Fruit fly (Drosophila melanogaster) whole organism, embryonic: ENCODE measurements around the gene wapl.

ENCODE experiments used
- Ada2b ChIP-seq: fragments of 200-800 bp; sonication (Bioruptor generic); IDR thresholded peaks from 2 replicates; pipeline ENCODE4 v1.3.6; 2022; ENCODE audit warnings: missing biosample characterization, missing genetic modification characterization
- Awh ChIP-seq: fragments of 200-800 bp; sonication (Bioruptor generic); IDR thresholded peaks from 2 replicates; pipeline ENCODE4, ENCODE4 v1.3.6; 2022; ENCODE audit warnings: missing biosample characterization, missing genetic modification characterization
- CG10321 ChIP-seq: fragments of 200-800 bp; sonication (Bioruptor generic); IDR thresholded peaks from 2 replicates; pipeline ENCODE4 v1.3.6; 2022; ENCODE audit warnings: missing biosample characterization, missing genetic modification characterization
- CG10462 ChIP-seq: fragments of 200-800 bp; sonication (Bioruptor generic); optimal IDR thresholded peaks from 2 replicates; lab custom pipeline; 2016; ENCODE audit warnings: missing biosample characterization, missing genetic modification characterization
- CG11085 ChIP-seq: fragments of 200-800 bp; sonication (Bioruptor generic); IDR thresholded peaks from 2 replicates; pipeline ENCODE4 v1.3.6; 2022; ENCODE audit warnings: missing biosample characterization, missing genetic modification characterization
- CG11695 ChIP-seq: fragments of 200-800 bp; sonication (Bioruptor generic); IDR thresholded peaks from 3 replicates; pipeline ENCODE4 v1.3.6; 2022; ENCODE audit warnings: missing biosample characterization, missing genetic modification characterization
- CG12299 ChIP-seq: fragments of 200-800 bp; sonication (Bioruptor generic); optimal IDR thresholded peaks from 2 replicates; lab custom pipeline; 2018; ENCODE audit warnings: missing biosample characterization, mild to moderate bottlenecking, missing genetic modification characterization
- CG12744 ChIP-seq: fragments of 200-800 bp; sonication (Bioruptor generic); optimal IDR thresholded peaks from 2 replicates; lab custom pipeline; 2016; ENCODE audit warnings: missing biosample characterization, missing genetic modification characterization
- CG16779 ChIP-seq: fragments of 200-800 bp; sonication (Bioruptor generic); IDR thresholded peaks from 2 replicates; pipeline ENCODE4 v1.3.6; 2022; ENCODE audit warnings: missing biosample characterization, missing genetic modification characterization
- CG17328 ChIP-seq: fragments of 200-800 bp; sonication (Bioruptor generic); IDR thresholded peaks from 2 replicates; pipeline ENCODE4 v1.3.6; 2022; ENCODE audit warnings: missing biosample characterization, missing genetic modification characterization
- CG17361 ChIP-seq: fragments of 200-800 bp; sonication (Bioruptor generic); IDR thresholded peaks from 3 replicates; pipeline ENCODE4 v1.3.6; 2022; ENCODE audit warnings: missing biosample characterization, missing genetic modification characterization
- CG2202 ChIP-seq: fragments of 200-800 bp; sonication (Bioruptor generic); optimal IDR thresholded peaks from 2 replicates; lab custom pipeline; 2018; ENCODE audit warnings: missing biosample characterization, mild to moderate bottlenecking, missing genetic modification characterization
- CG3281 ChIP-seq: fragments of 200-800 bp; sonication (Bioruptor generic); optimal IDR thresholded peaks from 3 replicates; lab custom pipeline; 2017; ENCODE audit warnings: missing biosample characterization, mild to moderate bottlenecking, missing genetic modification characterization
- CG33213 ChIP-seq: fragments of 200-800 bp; sonication (Bioruptor generic); optimal IDR thresholded peaks from 3 replicates; lab custom pipeline; 2016; ENCODE audit warnings: missing biosample characterization, missing genetic modification characterization
- CG6654 ChIP-seq: fragments of 200-800 bp; sonication (Bioruptor generic); optimal IDR thresholded peaks from 2 replicates; lab custom pipeline; 2017; ENCODE audit warnings: missing biosample characterization, mild to moderate bottlenecking, missing genetic modification characterization
- CG6683 ChIP-seq: fragments of 200-800 bp; sonication (Bioruptor generic); optimal IDR thresholded peaks from 2 replicates; lab custom pipeline; 2017; ENCODE audit warnings: missing biosample characterization, mild to moderate bottlenecking, missing genetic modification characterization, missing genetic modification reagents
- CG6689 ChIP-seq: fragments of 200-800 bp; sonication (Bioruptor generic); IDR thresholded peaks from 2 replicates; pipeline ENCODE4 v1.3.6; 2022; ENCODE audit warnings: missing biosample characterization, missing genetic modification characterization
- CG6854 ChIP-seq: fragments of 200-800 bp; sonication (Bioruptor generic); optimal IDR thresholded peaks from 3 replicates; lab custom pipeline; 2017; ENCODE audit warnings: missing biosample characterization, mild to moderate bottlenecking, missing genetic modification characterization
- CG7271 ChIP-seq: fragments of 200-800 bp; sonication (Bioruptor generic); optimal IDR thresholded peaks from 2 replicates; lab custom pipeline; 2018; ENCODE audit warnings: missing biosample characterization, mild to moderate bottlenecking, missing genetic modification characterization, moderate library complexity
- CG8281 ChIP-seq: fragments of 200-800 bp; sonication (Bioruptor generic); optimal IDR thresholded peaks from 2 replicates; lab custom pipeline; 2018; ENCODE audit warnings: missing biosample characterization, mild to moderate bottlenecking, missing genetic modification characterization, moderate library complexity
- Dp ChIP-seq: fragments of 200-800 bp; sonication (Bioruptor generic); optimal IDR thresholded peaks from 2 replicates; lab custom pipeline; 2018; ENCODE audit warnings: missing biosample characterization, mild to moderate bottlenecking, missing genetic modification characterization, moderate library complexity
- Fer3 ChIP-seq: fragments of 200-800 bp; sonication (Bioruptor generic); optimal IDR thresholded peaks from 2 replicates; lab custom pipeline; 2018; ENCODE audit warnings: missing biosample characterization, mild to moderate bottlenecking, missing genetic modification characterization, moderate library complexity
- Hey ChIP-seq: fragments of 200-800 bp; sonication (Bioruptor generic); optimal IDR thresholded peaks from 3 replicates; lab custom pipeline; 2018; ENCODE audit warnings: missing biosample characterization, mild to moderate bottlenecking, missing genetic modification characterization
- Hmx ChIP-seq: fragments of 200-800 bp; sonication (Bioruptor generic); optimal IDR thresholded peaks from 2 replicates; lab custom pipeline; 2016; ENCODE audit warnings: missing biosample characterization, missing genetic modification characterization
- MBD-R2 ChIP-seq: fragments of 200-800 bp; sonication (Bioruptor generic); IDR thresholded peaks from 2 replicates; pipeline ENCODE4 v1.3.6; 2022; ENCODE audit warnings: missing biosample characterization, missing genetic modification characterization
- Mes4 ChIP-seq: fragments of 200-800 bp; sonication (Bioruptor generic); optimal IDR thresholded peaks from 2 replicates; lab custom pipeline; 2016; ENCODE audit warnings: missing biosample characterization, missing genetic modification characterization
- NC2β ChIP-seq: fragments of 200-800 bp; sonication (Bioruptor generic); optimal IDR thresholded peaks from 2 replicates; lab custom pipeline; 2016; ENCODE audit warnings: missing biosample characterization, missing genetic modification characterization
- Oli ChIP-seq: fragments of 200-800 bp; sonication (Bioruptor generic); optimal IDR thresholded peaks from 2 replicates; lab custom pipeline; 2018; ENCODE audit warnings: missing biosample characterization, mild to moderate bottlenecking, missing genetic modification characterization, moderate library complexity
- Rx ChIP-seq: fragments of 200-800 bp; sonication (Bioruptor generic); IDR thresholded peaks from 2 replicates; pipeline ENCODE4 v1.3.6; 2022; ENCODE audit warnings: missing biosample characterization, missing genetic modification characterization
- Sry-β ChIP-seq: fragments of 200-800 bp; sonication (Bioruptor generic); optimal IDR thresholded peaks from 2 replicates; lab custom pipeline; 2018; ENCODE audit warnings: missing biosample characterization, mild to moderate bottlenecking, missing genetic modification characterization, moderate library complexity
- Vsx1 ChIP-seq: fragments of 200-800 bp; sonication (Bioruptor generic); optimal IDR thresholded peaks from 2 replicates; lab custom pipeline; 2017; ENCODE audit warnings: missing biosample characterization, mild to moderate bottlenecking, missing genetic modification characterization, missing genetic modification reagents
- ab ChIP-seq: fragments of 200-800 bp; sonication (Bioruptor generic); optimal IDR thresholded peaks from 2 replicates; lab custom pipeline; 2016; ENCODE audit warnings: missing biosample characterization, missing genetic modification characterization
- caup ChIP-seq: fragments of 200-800 bp; sonication (Bioruptor generic); optimal IDR thresholded peaks from 3 replicates; lab custom pipeline; 2017; ENCODE audit warnings: missing biosample characterization, mild to moderate bottlenecking, missing genetic modification characterization, moderate library complexity; ENCODE audit not compliant: severe bottlenecking
- chif ChIP-seq, 2 experiments: fragments of 200-800 bp; sonication (Bioruptor generic); optimal IDR thresholded peaks; 3 replicates each; lab custom pipeline; 2016; ENCODE audit warnings: missing biosample characterization in 2 of 2, missing genetic modification characterization in 2 of 2
- gt ChIP-seq: fragments of 200-800 bp; sonication (Bioruptor generic); IDR thresholded peaks from 2 replicates; pipeline ENCODE4 v1.3.6; 2022; ENCODE audit warnings: missing biosample characterization, missing genetic modification characterization
- ham ChIP-seq: fragments of 200-800 bp; sonication (Bioruptor generic); IDR thresholded peaks from 2 replicates; pipeline ENCODE4 v1.3.6; 2022; ENCODE audit warnings: missing biosample characterization, missing genetic modification characterization
- hbn ChIP-seq: fragments of 200-800 bp; sonication (Bioruptor generic); IDR thresholded peaks from 2 replicates; pipeline ENCODE4 v1.3.6; 2022; ENCODE audit warnings: missing biosample characterization, missing genetic modification characterization; ENCODE audit not compliant: partially characterized antibody
- jumu ChIP-seq: fragments of 200-800 bp; sonication (Bioruptor generic); optimal IDR thresholded peaks from 3 replicates; lab custom pipeline; 2016; ENCODE audit warnings: missing biosample characterization, missing genetic modification characterization
- nerfin-2 ChIP-seq: fragments of 200-800 bp; sonication (Bioruptor generic); IDR thresholded peaks from 2 replicates; pipeline ENCODE4 v1.3.6; 2022; ENCODE audit warnings: missing biosample characterization, missing genetic modification characterization; ENCODE audit not compliant: partially characterized antibody
- pnt ChIP-seq: fragments of 200-800 bp; sonication (Bioruptor generic); optimal IDR thresholded peaks from 3 replicates; lab custom pipeline; 2016; ENCODE audit warnings: missing biosample characterization, missing genetic modification characterization
- prd ChIP-seq, 3 experiments: fragments of >200 bp in 2 of 3; fragments of 200-800 bp in 1 of 3; sonication (Bioruptor generic) in 1 of 3; optimal IDR thresholded peaks in 2 of 3; IDR thresholded peaks in 1 of 3; 2 replicates in 2 of 3; 3 replicates in 1 of 3; pipeline versions ENCODE4 v1.3.6 to Lab custom; 2017 to 2022; ENCODE audit warnings: missing biosample characterization in 1 of 3, missing genetic modification characterization in 1 of 3
- ro ChIP-seq: fragments of 200-800 bp; sonication (Bioruptor generic); IDR thresholded peaks from 2 replicates; pipeline ENCODE4 v1.3.6; 2022; ENCODE audit warnings: missing biosample characterization, missing genetic modification characterization
- sim ChIP-seq: fragments of 200-800 bp; sonication (Bioruptor generic); IDR thresholded peaks from 2 replicates; pipeline ENCODE4 v1.3.6; 2022; ENCODE audit warnings: missing biosample characterization, missing genetic modification characterization
- slp2 ChIP-seq: fragments of 200-800 bp; sonication (Bioruptor generic); optimal IDR thresholded peaks from 2 replicates; lab custom pipeline; 2016; ENCODE audit warnings: missing biosample characterization, missing genetic modification characterization
- so ChIP-seq: fragments of 200-800 bp; sonication (Bioruptor generic); IDR thresholded peaks from 3 replicates; pipeline ENCODE4 v1.3.6; 2022; ENCODE audit warnings: missing biosample characterization, missing genetic modification characterization
- tna ChIP-seq: fragments of 200-800 bp; sonication (Bioruptor generic); IDR thresholded peaks from 2 replicates; pipeline ENCODE4 v1.3.6; 2022; ENCODE audit warnings: missing biosample characterization, missing genetic modification characterization; ENCODE audit not compliant: partially characterized antibody
- twi ChIP-seq: fragments of 200-800 bp; optimal IDR thresholded peaks from 2 replicates; lab custom pipeline; 2019; ENCODE audit warnings: missing biosample characterization, mild to moderate bottlenecking, missing genetic modification characterization, moderate library complexity
- zen ChIP-seq: fragments of 200-800 bp; sonication (Bioruptor generic); optimal IDR thresholded peaks from 3 replicates; lab custom pipeline; 2018; ENCODE audit warnings: missing biosample characterization, mild to moderate bottlenecking, missing genetic modification characterization, moderate library complexity
- zfh1 ChIP-seq: fragments of 200-800 bp; sonication (Bioruptor generic); IDR thresholded peaks from 3 replicates; pipeline ENCODE4 v1.3.6; 2022; ENCODE audit warnings: missing biosample characterization, missing genetic modification characterization

wapl gene

DNA sequence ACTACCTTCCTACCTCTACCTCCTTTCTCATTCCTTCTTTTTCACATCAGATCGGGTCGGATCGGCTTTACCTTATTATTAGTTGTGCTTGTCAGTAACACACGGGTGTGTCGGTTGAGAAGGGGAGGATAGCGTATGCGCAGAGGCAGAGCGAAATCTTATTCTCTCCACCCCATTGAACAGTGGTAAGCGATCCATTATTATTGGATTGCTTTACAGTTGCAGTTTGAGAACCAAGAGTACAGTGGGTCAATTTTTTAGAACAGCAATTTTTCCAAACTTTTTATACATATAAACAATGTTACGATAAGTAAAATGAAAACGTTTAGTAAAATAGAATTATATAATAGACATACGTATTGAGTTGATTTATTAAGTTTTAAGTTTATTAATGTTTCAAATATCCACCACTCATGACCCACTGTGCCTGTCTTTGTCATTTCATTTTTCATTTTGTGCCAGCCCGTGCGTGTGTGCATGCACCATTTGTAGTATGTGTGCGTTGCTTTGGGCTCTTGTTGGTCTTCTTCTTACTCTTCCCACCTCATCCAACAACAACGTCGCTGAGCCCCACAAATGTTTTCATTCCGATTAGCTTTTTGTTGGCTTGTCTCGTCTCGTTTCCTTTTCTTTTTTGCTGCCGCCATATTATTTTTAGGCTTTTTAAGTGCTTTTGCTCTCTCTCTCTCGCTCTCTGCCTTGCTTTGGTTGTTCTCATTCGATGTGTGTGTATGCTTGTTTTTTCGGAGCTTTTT lies 21.0 kb downstream of the wapl start (continued):
- TF ChIP-seq CG8281 (tag; lab: Kevin White, UChicago): peak; percentile 95
- peak; percentile 85 for TF ChIP-seq slp2
- TF ChIP-seq ab (GFP tag; lab: Kevin White, UChicago): peak; percentile 20
- peak; percentile 91 for TF ChIP-seq Hmx (GFP tag; lab: Kevin White, UChicago)
- peak; percentile 89 for TF ChIP-seq CG33213
- TF ChIP-seq so: peak; percentile 99
- TF ChIP-seq CG11695 (GFP tag; lab: Robert Waterston, UW): peak; percentile 100
- peak; percentile 97 for TF ChIP-seq twi (tag; lab: Kevin White, UChicago)
- TF ChIP-seq Ada2b (GFP tag; lab: Robert Waterston, UW): peak; percentile 99
- TF ChIP-seq hbn (GFP tag; lab: Robert Waterston, UW): peak; percentile 15; the same call in 1 of the 2 replicates
- TF ChIP-seq CG3281 (GFP tag; lab: Kevin White, UChicago): peak; percentile 99
- peak; percentile 99 for TF ChIP-seq Oli (tag; lab: Kevin White, UChicago)
- TF ChIP-seq tna (GFP tag; lab: Robert Waterston, UW): peak; percentile 66; the same call in 1 of the 2 replicates
- TF ChIP-seq Sry-β (GFP tag; lab: Kevin White, UChicago): peak; percentile 63
- TF ChIP-seq CG7271: peak; percentile 99
- peak; percentile 96 for TF ChIP-seq ro (GFP tag; lab: Robert Waterston, UW)
- TF ChIP-seq ham (GFP tag; lab: Robert Waterston, UW): peak; percentile 94
- peak; percentile 99 for TF ChIP-seq CG2202
- TF ChIP-seq caup (GFP tag; lab: Kevin White, UChicago): peak; percentile 99
- peak; percentile 93 for TF ChIP-seq CG12744
- TF ChIP-seq CG16779 (GFP tag; lab: Robert Waterston, UW): peak; percentile 95
- peak; percentile 99 for TF ChIP-seq Awh
- peak; percentile 96 for TF ChIP-seq Rx (GFP tag; lab: Robert Waterston, UW)
- TF ChIP-seq prd (optimal IDR thresholded peaks at IDR 0.05; lab: Kevin White, UChicago): no peak
- TF ChIP-seq prd (GFP tag; IDR thresholded peaks at IDR 0.05; lab: Robert Waterston, UW): peak; percentile 99
- TF ChIP-seq sim: peak; percentile 98
- TF ChIP-seq CG17328 (GFP tag; lab: Robert Waterston, UW): peak; percentile 98
- TF ChIP-seq CG6689 (GFP tag; lab: Robert Waterston, UW): peak; percentile 99
- peak; percentile 94 for TF ChIP-seq Hey (tag; lab: Kevin White, UChicago)
- TF ChIP-seq Mes4: peak; percentile 87
- TF ChIP-seq CG10462 (GFP tag; lab: Kevin White, UChicago): peak; percentile 97
- TF ChIP-seq chif (GFP tag; optimal IDR thresholded peaks at IDR 0.05; lab: Kevin White, UChicago): peak; percentile 94
- peak; percentile 90 for TF ChIP-seq nerfin-2 (GFP tag; lab: Robert Waterston, UW)
- peak; percentile 99 for TF ChIP-seq CG6854 (GFP tag; lab: Kevin White, UChicago)
- peak; percentile 96 for TF ChIP-seq CG17361 (GFP tag; lab: Robert Waterston, UW)
- peak; percentile 80 for TF ChIP-seq CG10321 (GFP tag; lab: Robert Waterston, UW)
- TF ChIP-seq zfh1 (GFP tag; lab: Robert Waterston, UW): peak; percentile 99
- TF ChIP-seq zen (tag; lab: Kevin White, UChicago): peak; percentile 99
- TF ChIP-seq pnt (GFP tag; lab: Kevin White, UChicago): peak; percentile 89
- peak; percentile 96 for TF ChIP-seq MBD-R2 (GFP tag; lab: Robert Waterston, UW)
- peak; percentile 97 for TF ChIP-seq Vsx1 (GFP tag; lab: Kevin White, UChicago)
- peak; percentile 8 for TF ChIP-seq Dp (GFP tag; lab: Kevin White, UChicago)
- peak; percentile 99 for TF ChIP-seq CG12299
- peak; percentile 99 for TF ChIP-seq Fer3 (tag; lab: Kevin White, UChicago)
- TF ChIP-seq CG6683 (GFP tag; lab: Kevin White, UChicago): peak; percentile 99
- peak; percentile 97 for TF ChIP-seq gt
- TF ChIP-seq NC2β (GFP tag; lab: Kevin White, UChicago): peak; percentile 93
- peak; percentile 92 for TF ChIP-seq jumu (GFP tag; lab: Kevin White, UChicago)
- TF ChIP-seq CG11085: peak; percentile 98
- TF ChIP-seq CG6654 (GFP tag; lab: Kevin White, UChicago): peak; percentile 95
